Fruit fly (Drosophila melanogaster) whole organism, embryonic: ENCODE data around the gene CG15368.

Source experiments
- C15 ChIP-seq: fragments of 200-800 bp; sonication (Bioruptor generic); IDR thresholded peaks from 3 replicates; pipeline ENCODE4 v1.3.6; 2022; ENCODE audit warnings: missing biosample characterization, missing genetic modification characterization
- CG10431 ChIP-seq: fragments of 200-800 bp; sonication (Bioruptor generic); optimal IDR thresholded peaks from 3 replicates; lab custom pipeline; 2018; ENCODE audit warnings: missing biosample characterization, mild to moderate bottlenecking, missing genetic modification characterization
- CG11696 ChIP-seq: fragments of 200-800 bp; sonication (Bioruptor generic); IDR thresholded peaks from 2 replicates; pipeline ENCODE4 v1.3.6; 2022; ENCODE audit warnings: missing biosample characterization, missing genetic modification characterization
- CG12236 ChIP-seq: fragments of 200-800 bp; sonication (Bioruptor generic); optimal IDR thresholded peaks from 2 replicates; lab custom pipeline; 2016; ENCODE audit warnings: missing biosample characterization, missing genetic modification characterization
- CG12744 ChIP-seq: fragments of 200-800 bp; sonication (Bioruptor generic); optimal IDR thresholded peaks from 2 replicates; lab custom pipeline; 2016; ENCODE audit warnings: missing biosample characterization, missing genetic modification characterization
- CG14965 ChIP-seq: fragments of 200-800 bp; sonication (Bioruptor generic); optimal IDR thresholded peaks from 2 replicates; lab custom pipeline; 2016; ENCODE audit warnings: missing biosample characterization, missing genetic modification characterization, borderline replicate concordance
- CG1529 ChIP-seq: fragments of 200-800 bp; sonication (Bioruptor generic); optimal IDR thresholded peaks from 3 replicates; lab custom pipeline; 2018; ENCODE audit warnings: missing biosample characterization, missing genetic modification characterization
- CG1602 ChIP-seq: fragments of 200-800 bp; sonication (Bioruptor generic); optimal IDR thresholded peaks from 3 replicates; lab custom pipeline; 2016; ENCODE audit warnings: missing biosample characterization, missing genetic modification characterization
- CG16863 ChIP-seq: fragments of 200-800 bp; sonication (Bioruptor generic); optimal IDR thresholded peaks from 3 replicates; lab custom pipeline; 2016; ENCODE audit warnings: missing biosample characterization, missing genetic modification characterization
- CG17359 ChIP-seq: fragments of 200-800 bp; sonication (Bioruptor generic); optimal IDR thresholded peaks from 3 replicates; lab custom pipeline; 2018; ENCODE audit warnings: missing biosample characterization, mild to moderate bottlenecking, missing genetic modification characterization, moderate library complexity
- CG17361 ChIP-seq: fragments of 200-800 bp; sonication (Bioruptor generic); IDR thresholded peaks from 3 replicates; pipeline ENCODE4 v1.3.6; 2022; ENCODE audit warnings: missing biosample characterization, missing genetic modification characterization
- CG17802 ChIP-seq: fragments of 200-800 bp; sonication (Bioruptor generic); optimal IDR thresholded peaks from 2 replicates; lab custom pipeline; 2018; ENCODE audit warnings: missing biosample characterization, mild to moderate bottlenecking, missing genetic modification characterization, moderate library complexity
- CG18619 ChIP-seq: fragments of 200-800 bp; sonication (Bioruptor generic); optimal IDR thresholded peaks from 3 replicates; lab custom pipeline; 2017; ENCODE audit warnings: missing biosample characterization, mild to moderate bottlenecking, missing genetic modification characterization
- CG2875 ChIP-seq: fragments of 200-800 bp; sonication (Bioruptor generic); optimal IDR thresholded peaks from 2 replicates; lab custom pipeline; 2017; ENCODE audit warnings: missing biosample characterization, mild to moderate bottlenecking, missing genetic modification characterization, missing genetic modification reagents
- CG3726 ChIP-seq: fragments of 200-800 bp; sonication (Bioruptor generic); IDR thresholded peaks from 3 replicates; pipeline ENCODE4, ENCODE4 v1.3.6; 2022; ENCODE audit warnings: missing biosample characterization, missing genetic modification characterization
- CG4424 ChIP-seq: fragments of 200-800 bp; sonication (Bioruptor generic); optimal IDR thresholded peaks from 3 replicates; lab custom pipeline; 2016; ENCODE audit warnings: missing biosample characterization, missing genetic modification characterization
- CG5180 ChIP-seq: fragments of 200-800 bp; sonication (Bioruptor generic); optimal IDR thresholded peaks from 3 replicates; lab custom pipeline; 2017; ENCODE audit warnings: missing biosample characterization, missing genetic modification characterization, mild to moderate bottlenecking, moderate library complexity, missing genetic modification reagents
- CG6175 ChIP-seq: fragments of 200-800 bp; sonication (Bioruptor generic); IDR thresholded peaks from 3 replicates; pipeline ENCODE4 v1.3.6; 2022; ENCODE audit warnings: missing biosample characterization, missing genetic modification characterization
- CG6854 ChIP-seq: fragments of 200-800 bp; sonication (Bioruptor generic); optimal IDR thresholded peaks from 3 replicates; lab custom pipeline; 2017; ENCODE audit warnings: missing biosample characterization, mild to moderate bottlenecking, missing genetic modification characterization
- CG7987 ChIP-seq: fragments of 200-800 bp; sonication (Bioruptor generic); optimal IDR thresholded peaks from 2 replicates; lab custom pipeline; 2018; ENCODE audit warnings: missing biosample characterization, mild to moderate bottlenecking, missing genetic modification characterization, moderate library complexity
- CG8290 ChIP-seq, 3 experiments: fragments of 200-800 bp; sonication (Bioruptor generic); optimal IDR thresholded peaks; 2 replicates each; lab custom pipeline; 2016 to 2019; ENCODE audit warnings: missing biosample characterization in 3 of 3, missing genetic modification characterization in 3 of 3, mild to moderate bottlenecking in 2 of 3, moderate library complexity in 1 of 3
- CG8765 ChIP-seq: fragments of 200-800 bp; sonication (Bioruptor generic); IDR thresholded peaks from 2 replicates; pipeline ENCODE4 v1.3.6; 2022; ENCODE audit warnings: missing biosample characterization, missing genetic modification characterization
- CG9609 ChIP-seq: fragments of 200-800 bp; sonication (Bioruptor generic); optimal IDR thresholded peaks from 3 replicates; lab custom pipeline; 2016; ENCODE audit warnings: missing biosample characterization, missing genetic modification characterization
- CG9797 ChIP-seq: fragments of 200-800 bp; sonication (Bioruptor generic); optimal IDR thresholded peaks from 3 replicates; lab custom pipeline; 2018; ENCODE audit warnings: missing biosample characterization, mild to moderate bottlenecking, missing genetic modification characterization
- Doc2 ChIP-seq: fragments of 200-800 bp; sonication (Bioruptor generic); IDR thresholded peaks from 2 replicates; pipeline ENCODE4 v1.3.6; 2022; ENCODE audit warnings: missing biosample characterization, missing genetic modification characterization
- Elba2 ChIP-seq: fragments of 200-800 bp; sonication (Bioruptor generic); optimal IDR thresholded peaks from 3 replicates; lab custom pipeline; 2016; ENCODE audit warnings: missing biosample characterization, missing genetic modification characterization
- Hey ChIP-seq: fragments of 200-800 bp; sonication (Bioruptor generic); optimal IDR thresholded peaks from 3 replicates; lab custom pipeline; 2018; ENCODE audit warnings: missing biosample characterization, mild to moderate bottlenecking, missing genetic modification characterization
- Hr3 ChIP-seq: fragments of 200-800 bp; sonication (Bioruptor generic); optimal IDR thresholded peaks from 3 replicates; lab custom pipeline; 2016; ENCODE audit warnings: missing biosample characterization, missing genetic modification characterization
- Lim3 ChIP-seq: fragments of 200-800 bp; sonication (Bioruptor generic); IDR thresholded peaks from 2 replicates; pipeline ENCODE4 v1.3.6; 2022; ENCODE audit warnings: missing biosample characterization, missing genetic modification characterization
- NFAT ChIP-seq: fragments of 200-800 bp; sonication (Bioruptor generic); IDR thresholded peaks from 2 replicates; pipeline ENCODE4 v1.3.6; 2022; ENCODE audit warnings: missing biosample characterization, missing genetic modification characterization
- Nf-YC ChIP-seq: fragments of 200-800 bp; optimal IDR thresholded peaks from 3 replicates; lab custom pipeline; 2019; ENCODE audit warnings: missing biosample characterization, mild to moderate bottlenecking, missing genetic modification characterization, moderate library complexity
- Sry-δ ChIP-seq: fragments of 200-800 bp; sonication (Bioruptor generic); optimal IDR thresholded peaks from 2 replicates; lab custom pipeline; 2016; ENCODE audit warnings: missing biosample characterization, missing genetic modification characterization
- Usf ChIP-seq: fragments of 200-800 bp; sonication (Bioruptor generic); optimal IDR thresholded peaks from 2 replicates; lab custom pipeline; 2017; ENCODE audit warnings: missing genotype, missing biosample characterization, missing genetic modification characterization
- bowl ChIP-seq: fragments of 200-800 bp; sonication (Bioruptor generic); IDR thresholded peaks from 2 replicates; pipeline ENCODE4 v1.3.6; 2022; ENCODE audit warnings: missing biosample characterization, missing genetic modification characterization
- chif ChIP-seq, 2 experiments: fragments of 200-800 bp; sonication (Bioruptor generic); optimal IDR thresholded peaks; 3 replicates each; lab custom pipeline; 2016; ENCODE audit warnings: missing biosample characterization in 2 of 2, missing genetic modification characterization in 2 of 2
- dimm ChIP-seq: fragments of 200-800 bp; sonication (Bioruptor generic); IDR thresholded peaks from 2 replicates; pipeline ENCODE4 v1.3.6; 2022; ENCODE audit warnings: missing biosample characterization, missing genetic modification characterization
- disco-r ChIP-seq: fragments of 200-800 bp; sonication (Bioruptor generic); optimal IDR thresholded peaks from 2 replicates; lab custom pipeline; 2016; ENCODE audit warnings: missing biosample characterization, missing genetic modification characterization
- dm ChIP-seq: fragments of 200-800 bp; sonication (Bioruptor generic); optimal IDR thresholded peaks from 3 replicates; lab custom pipeline; 2016; ENCODE audit warnings: missing biosample characterization, missing genetic modification characterization
- esg ChIP-seq: fragments of 200-800 bp; sonication (Bioruptor generic); conservative IDR thresholded peaks from 2 replicates; pipeline ENCODE4 v1.3.6; 2022; ENCODE audit warnings: missing biosample characterization, missing genetic modification characterization
- fd96Cb ChIP-seq: fragments of 200-800 bp; sonication (Bioruptor generic); optimal IDR thresholded peaks from 2 replicates; lab custom pipeline; 2018; ENCODE audit warnings: missing biosample characterization, mild to moderate bottlenecking, missing genetic modification characterization, moderate library complexity
- jing ChIP-seq: fragments of 200-800 bp; sonication (Bioruptor generic); optimal IDR thresholded peaks from 2 replicates; lab custom pipeline; 2018; ENCODE audit warnings: missing biosample characterization, mild to moderate bottlenecking, missing genetic modification characterization
- ken ChIP-seq: fragments of 200-800 bp; sonication (Bioruptor generic); IDR thresholded peaks from 3 replicates; pipeline ENCODE4 v1.3.6; 2022; ENCODE audit warnings: missing biosample characterization, missing genetic modification characterization
- lola ChIP-seq, 3 experiments: fragments of >200 bp in 2 of 3; fragments of 200-800 bp in 1 of 3; sonication (Bioruptor generic) in 1 of 3; optimal IDR thresholded peaks; 2 replicates each; lab custom pipeline; 2017 to 2019; ENCODE audit warnings: missing biosample characterization in 3 of 3, missing genetic modification characterization in 3 of 3, mild to moderate bottlenecking in 1 of 3, moderate library complexity in 1 of 3
- org-1 ChIP-seq: fragments of 200-800 bp; sonication (Bioruptor generic); optimal IDR thresholded peaks from 2 replicates; lab custom pipeline; 2017; ENCODE audit warnings: missing biosample characterization, missing genetic modification characterization
- pho ChIP-seq: fragments of 200-800 bp; sonication (Bioruptor generic); optimal IDR thresholded peaks from 2 replicates; lab custom pipeline; 2016; ENCODE audit warnings: missing biosample characterization, missing genetic modification characterization
- ranshi ChIP-seq: fragments of 200-800 bp; sonication (Bioruptor generic); IDR thresholded peaks from 2 replicates; pipeline ENCODE4 v1.3.6; 2022; ENCODE audit warnings: missing biosample characterization, missing genetic modification characterization
- scrt ChIP-seq: fragments of 200-800 bp; sonication (Bioruptor generic); optimal IDR thresholded peaks from 2 replicates; lab custom pipeline; 2018; ENCODE audit warnings: missing biosample characterization, mild to moderate bottlenecking, missing genetic modification characterization, moderate library complexity
- sr ChIP-seq: fragments of 200-800 bp; sonication (Bioruptor generic); IDR thresholded peaks from 3 replicates; pipeline ENCODE4 v1.3.6; 2022; ENCODE audit warnings: missing biosample characterization, missing genetic modification characterization
- vvl ChIP-seq: fragments of 200-800 bp; sonication (Bioruptor generic); IDR thresholded peaks from 2 replicates; pipeline ENCODE4 v1.3.6; 2022; ENCODE audit warnings: missing biosample characterization, missing genetic modification characterization
- yki ChIP-seq: fragments of >200 bp; optimal IDR thresholded peaks from 3 replicates; lab custom pipeline; 2018
- zen2 ChIP-seq: fragments of 200-800 bp; sonication (Bioruptor generic); IDR thresholded peaks from 3 replicates; pipeline ENCODE4 v1.3.6; 2022; ENCODE audit warnings: missing biosample characterization, missing genetic modification characterization; ENCODE audit not compliant: partially characterized antibody

Gene CG15368

dm6 chrX:9250161-9250831 lies 34.7 kb downstream of the CG15368 start, which contains the start of gene CG17754 (continued):
- no peak for TF ChIP-seq CG6175
- TF ChIP-seq CG10431 (GFP tag; lab: Kevin White, UChicago), result no peak
- TF ChIP-seq CG7987 (GFP tag; lab: Kevin White, UChicago), result no peak
- TF ChIP-seq jing (GFP tag; lab: Kevin White, UChicago), result no peak
- no peak for TF ChIP-seq CG17361 (GFP tag; lab: Robert Waterston, UW)
- no peak for TF ChIP-seq CG8765 (GFP tag; lab: Robert Waterston, UW)
- no peak for TF ChIP-seq org-1 (GFP tag; lab: Kevin White, UChicago)
- no peak for TF ChIP-seq Sry-δ
- TF ChIP-seq Hr3, result no peak
- TF ChIP-seq zen2, result no peak
- TF ChIP-seq bowl (GFP tag; lab: Robert Waterston, UW), result no peak
- TF ChIP-seq CG9797, result peak; percentile 78
- no peak for TF ChIP-seq yki (lab: Kevin White, UChicago)
- TF ChIP-seq CG8290 (GFP tag; optimal IDR thresholded peaks at IDR 0.05; lab: Kevin White, UChicago), result peak; percentile 9
- TF ChIP-seq CG8290 (tag; optimal IDR thresholded peaks at IDR 0.05; lab: Kevin White, UChicago), result no peak
- TF ChIP-seq CG2875 (GFP tag; lab: Kevin White, UChicago), result no peak
- no peak for TF ChIP-seq fd96Cb (tag; lab: Kevin White, UChicago)
- TF ChIP-seq scrt (GFP tag; lab: Kevin White, UChicago), result no peak
- TF ChIP-seq CG4424 (GFP tag; lab: Kevin White, UChicago), result no peak
- no peak for TF ChIP-seq C15 (GFP tag; lab: Robert Waterston, UW)
- no peak for TF ChIP-seq Hey
- no peak for TF ChIP-seq Usf (GFP tag; lab: Kevin White, UChicago)
- no peak for TF ChIP-seq dm (GFP tag; lab: Kevin White, UChicago)
- no peak for TF ChIP-seq CG17802
- TF ChIP-seq Doc2, result no peak
- TF ChIP-seq CG14965 (GFP tag; lab: Kevin White, UChicago), result no peak
- no peak for TF ChIP-seq pho (GFP tag; lab: Kevin White, UChicago)
- no peak for TF ChIP-seq CG16863 (GFP tag; lab: Kevin White, UChicago)
- TF ChIP-seq disco-r, result no peak
- TF ChIP-seq dimm, result no peak
- no peak for TF ChIP-seq CG5180
- TF ChIP-seq vvl (GFP tag; lab: Robert Waterston, UW), result no peak
- no peak for TF ChIP-seq CG9609
- no peak for TF ChIP-seq CG18619 (GFP tag; lab: Kevin White, UChicago)
- no peak for TF ChIP-seq CG3726 (GFP tag; lab: Robert Waterston, UW)
- TF ChIP-seq Nf-YC, result peak; percentile 16
- no peak for TF ChIP-seq ken (GFP tag; lab: Robert Waterston, UW)
- TF ChIP-seq CG1602 (GFP tag; lab: Kevin White, UChicago), result no peak
- TF ChIP-seq Lim3 (GFP tag; lab: Robert Waterston, UW), result no peak
- no peak for TF ChIP-seq sr (GFP tag; lab: Robert Waterston, UW)
- no peak for TF ChIP-seq chif (GFP tag; optimal IDR thresholded peaks at IDR 0.05; lab: Kevin White, UChicago)
- TF ChIP-seq Elba2 (GFP tag; lab: Kevin White, UChicago), result peak; percentile 19
- no peak for TF ChIP-seq ranshi (GFP tag; lab: Robert Waterston, UW)
- no peak for TF ChIP-seq esg (GFP tag; lab: Robert Waterston, UW)
- TF ChIP-seq CG17359 (tag; lab: Kevin White, UChicago), result peak; percentile 44
- TF ChIP-seq CG6854, result no peak
- no peak for TF ChIP-seq NFAT
- TF ChIP-seq lola (GFP tag; optimal IDR thresholded peaks at IDR 0.05; lab: Kevin White, UChicago), result no peak
- TF ChIP-seq CG11696 (GFP tag; lab: Robert Waterston, UW), result no peak
- no peak for TF ChIP-seq CG12744 (GFP tag; lab: Kevin White, UChicago)
- no peak for TF ChIP-seq CG1529 (GFP tag; lab: Kevin White, UChicago)
- no peak for TF ChIP-seq CG12236 (GFP tag; lab: Kevin White, UChicago)
